Fruit fly (Drosophila melanogaster) whole organism: ENCODE measurements around the gene CG4998.

Experiments used
- CG8478 ChIP-seq: fragments of >200 bp; optimal IDR thresholded peaks from 2 replicates; lab custom pipeline; 2018; ENCODE audit warnings: inconsistent platforms
- EcR ChIP-seq, 2 experiments: fragments of >200 bp; optimal IDR thresholded peaks; 2 replicates each; lab custom pipeline; 2017; ENCODE audit warnings: missing biosample characterization in 2 of 2, missing genetic modification characterization in 2 of 2, missing genetic modification reagents in 2 of 2
- pan ChIP-seq: fragments of >200 bp; optimal IDR thresholded peaks from 2 replicates; lab custom pipeline; 2017

- TF ChIP-seq CG8478 (lab: Kevin White, UChicago) (no peak), pan (no peak), EcR (GFP tag; optimal IDR thresholded peaks at IDR 0.05; lab: Kevin White, UChicago) (no peak)
Measured at dm6 chr3L:16394506-16394905, 55.7 kb downstream of the CG4998 start, which contains the start of gene Gagr.
